Worm (Caenorhabditis elegans) whole organism, L1 larva: ENCODE data around the gene nhr-88.

Experiments
- C04F5.9 ChIP-seq: sonication (generic microtip); optimal IDR thresholded peaks from 2 replicates; lab custom pipeline; 2016; ENCODE audit warnings: missing genetic modification characterization, missing compliant biosample characterization
- C34B4.2 ChIP-seq: sonication (generic microtip); optimal IDR thresholded peaks from 2 replicates; lab custom pipeline; 2017; ENCODE audit warnings: mild to moderate bottlenecking, missing genetic modification characterization, missing compliant biosample characterization
- ama-1 ChIP-seq: fragments of 150-350 bp; optimal IDR thresholded peaks from 2 replicates; lab custom pipeline; 2014
- ceh-63 ChIP-seq: fragments of 200-800 bp; sonication (Bioruptor generic); optimal IDR thresholded peaks from 2 replicates; lab custom pipeline; 2018; ENCODE audit warnings: mild to moderate bottlenecking, missing genetic modification characterization, missing compliant biosample characterization
- ceh-90 ChIP-seq: sonication (generic microtip); optimal IDR thresholded peaks from 2 replicates; lab custom pipeline; 2016; ENCODE audit warnings: missing genetic modification characterization, missing compliant biosample characterization
- dpl-1 ChIP-seq, 3 experiments: fragments of 150-350 bp in 2 of 3; sonication (generic microtip) in 1 of 3; optimal IDR thresholded peaks; 2 replicates each; lab custom pipeline; 2014 to 2017; ENCODE audit warnings: missing biosample characterization in 3 of 3, missing genetic modification characterization in 3 of 3, missing genetic modification reagents in 3 of 3
- efl-3 ChIP-seq: fragments of 200-800 bp; sonication (Bioruptor generic); optimal IDR thresholded peaks from 2 replicates; lab custom pipeline; 2018; ENCODE audit warnings: mild to moderate bottlenecking, missing genetic modification characterization, missing compliant biosample characterization
- elt-2 ChIP-seq: sonication (generic microtip); optimal IDR thresholded peaks from 2 replicates; lab custom pipeline; 2016; ENCODE audit warnings: missing genetic modification characterization, mild to moderate bottlenecking, inconsistent platforms, missing compliant biosample characterization, missing genetic modification reagents
- elt-3 ChIP-seq, 6 experiments: fragments of 150-350 bp in 1 of 6; sonication (generic microtip); optimal IDR thresholded peaks; 2 replicates each; lab custom pipeline; 2017 to 2018; ENCODE audit warnings: missing biosample characterization in 6 of 6, missing genetic modification characterization in 6 of 6, inconsistent platforms in 1 of 6
- fkh-10 ChIP-seq: sonication (generic microtip); optimal IDR thresholded peaks from 2 replicates; lab custom pipeline; 2017; ENCODE audit warnings: missing biosample characterization, missing genetic modification reagents, missing genetic modification characterization
- fkh-4 ChIP-seq: sonication (generic microtip); optimal IDR thresholded peaks from 2 replicates; lab custom pipeline; 2016; ENCODE audit warnings: missing compliant biosample characterization, missing genetic modification characterization, borderline replicate concordance
- fkh-8 ChIP-seq: sonication (generic microtip); optimal IDR thresholded peaks from 2 replicates; lab custom pipeline; 2016; ENCODE audit warnings: mild to moderate bottlenecking, missing genetic modification characterization, missing compliant biosample characterization
- hlh-17 ChIP-seq: fragments of 200-800 bp; sonication (Bioruptor generic); optimal IDR thresholded peaks from 2 replicates; lab custom pipeline; 2018; ENCODE audit warnings: missing genetic modification characterization, mild to moderate bottlenecking, missing compliant biosample characterization, moderate library complexity, borderline replicate concordance
- hpl-2 ChIP-seq: fragments of 150-350 bp; optimal IDR thresholded peaks from 2 replicates; lab custom pipeline; 2014; ENCODE audit warnings: missing biosample characterization, missing genetic modification reagents, missing genetic modification characterization
- irx-1 ChIP-seq: sonication (generic microtip); optimal IDR thresholded peaks from 2 replicates; lab custom pipeline; 2016; ENCODE audit warnings: missing genetic modification characterization, missing compliant biosample characterization
- isw-1 ChIP-seq: fragments of 200-800 bp; sonication (Bioruptor generic); IDR thresholded peaks from 2 replicates; pipeline ENCODE4 v1.3.6; 2022; ENCODE audit warnings: missing genetic modification characterization, missing compliant biosample characterization
- lin-15B ChIP-seq: fragments of 150-350 bp; sonication (generic microtip); optimal IDR thresholded peaks from 3 replicates; lab custom pipeline; 2014; ENCODE audit warnings: missing biosample characterization, missing genetic modification characterization
- lin-35 ChIP-seq, 2 experiments: fragments of 150-350 bp; optimal IDR thresholded peaks; 2 replicates each; lab custom pipeline; 2014; ENCODE audit warnings: missing biosample characterization in 2 of 2, missing genetic modification characterization in 2 of 2, missing genetic modification reagents in 2 of 2
- lir-3 ChIP-seq: sonication (generic microtip); optimal IDR thresholded peaks from 2 replicates; lab custom pipeline; 2016; ENCODE audit warnings: mild to moderate bottlenecking, missing genetic modification characterization, moderate library complexity, missing compliant biosample characterization; ENCODE audit not compliant: poor library complexity
- mab-9 ChIP-seq: fragments of 200-800 bp; sonication (Bioruptor generic); IDR thresholded peaks from 2 replicates; pipeline ENCODE4 v1.3.6; 2022; ENCODE audit warnings: missing genetic modification reagents, missing genetic modification characterization, missing compliant biosample characterization
- mef-2 ChIP-seq: fragments of 150-350 bp; optimal IDR thresholded peaks from 2 replicates; lab custom pipeline; 2014; ENCODE audit warnings: missing biosample characterization, missing genetic modification characterization
- mep-1 ChIP-seq: fragments of 150-350 bp; optimal IDR thresholded peaks from 2 replicates; lab custom pipeline; 2014; ENCODE audit warnings: missing biosample characterization, missing genetic modification characterization
- nhr-19 ChIP-seq: fragments of 200-800 bp; sonication (Bioruptor generic); conservative IDR thresholded peaks from 2 replicates; pipeline ENCODE4 v1.3.6; 2022; ENCODE audit warnings: missing genetic modification characterization, missing compliant biosample characterization
- nhr-28 ChIP-seq: fragments of 150-350 bp; optimal IDR thresholded peaks from 2 replicates; lab custom pipeline; 2014; ENCODE audit warnings: missing biosample characterization, missing genetic modification characterization
- nhr-47 ChIP-seq: sonication (generic microtip); optimal IDR thresholded peaks from 2 replicates; lab custom pipeline; 2016; ENCODE audit warnings: mild to moderate bottlenecking, missing genetic modification characterization, moderate library complexity, missing compliant biosample characterization
- nhr-77 ChIP-seq: fragments of 150-350 bp; optimal IDR thresholded peaks from 2 replicates; lab custom pipeline; 2014; ENCODE audit warnings: missing biosample characterization, missing genetic modification characterization
- nhr-84 ChIP-seq: sonication (generic microtip); optimal IDR thresholded peaks from 2 replicates; lab custom pipeline; 2017; ENCODE audit warnings: missing biosample characterization, missing genetic modification characterization
- pag-3 ChIP-seq: sonication (generic microtip); optimal IDR thresholded peaks from 2 replicates; lab custom pipeline; 2017; ENCODE audit warnings: missing genetic modification characterization, mild to moderate bottlenecking, missing compliant biosample characterization, antibody characterized with exemption, borderline replicate concordance; ENCODE audit not compliant: insufficient read depth
- snu-23 ChIP-seq: sonication (generic microtip); optimal IDR thresholded peaks from 2 replicates; lab custom pipeline; 2016; ENCODE audit warnings: missing genetic modification characterization, missing compliant biosample characterization
- swsn-7 ChIP-seq: sonication (generic microtip); optimal IDR thresholded peaks from 2 replicates; lab custom pipeline; 2016; ENCODE audit warnings: missing genetic modification characterization, missing compliant biosample characterization
- tlp-1 ChIP-seq: fragments of 150-350 bp; optimal IDR thresholded peaks from 2 replicates; lab custom pipeline; 2014; ENCODE audit warnings: missing biosample characterization, missing genetic modification characterization
- unc-130 ChIP-seq: fragments of 150-350 bp; optimal IDR thresholded peaks from 2 replicates; lab custom pipeline; 2017; ENCODE audit warnings: missing biosample characterization, missing genetic modification characterization, inconsistent platforms
- unc-62 ChIP-seq: fragments of 150-350 bp; optimal IDR thresholded peaks from 2 replicates; lab custom pipeline; 2014; ENCODE audit warnings: missing biosample characterization, missing genetic modification reagents, missing genetic modification characterization
- unc-86 ChIP-seq: sonication (generic microtip); optimal IDR thresholded peaks from 2 replicates; lab custom pipeline; 2016; ENCODE audit warnings: missing genetic modification characterization, missing compliant biosample characterization
- unc-98 ChIP-seq: fragments of 200-800 bp; sonication (Bioruptor generic); IDR thresholded peaks from 2 replicates; pipeline ENCODE4 v1.3.6; 2022; ENCODE audit warnings: missing genetic modification characterization, missing compliant biosample characterization
- vab-15 ChIP-seq: sonication (generic microtip); optimal IDR thresholded peaks from 2 replicates; lab custom pipeline; 2017; ENCODE audit warnings: missing genotype, mild to moderate bottlenecking, missing genetic modification characterization, missing compliant biosample characterization
- xbp-1 ChIP-seq: sonication (generic microtip); optimal IDR thresholded peaks from 2 replicates; lab custom pipeline; 2016; ENCODE audit warnings: missing genetic modification characterization, missing compliant biosample characterization
- zag-1 ChIP-seq: fragments of 150-350 bp; optimal IDR thresholded peaks from 2 replicates; lab custom pipeline; 2014; ENCODE audit warnings: missing biosample characterization, missing genetic modification characterization
- ztf-11 ChIP-seq, 2 experiments: sonication (generic microtip); optimal IDR thresholded peaks; 2 replicates each; lab custom pipeline; 2016 to 2017; ENCODE audit warnings: missing genetic modification characterization in 2 of 2, missing biosample characterization in 1 of 2, missing compliant biosample characterization in 1 of 2

The nhr-88 gene

ce11 chrII:2996721-2997120 lies 20.3 kb downstream of the nhr-88 start, which contains the start of gene lido-8:
Gene lido-8, plus strand, starts transcription at chrII:2997021.
- no peak for TF ChIP-seq snu-23 (GFP tag; lab: Kevin White, UChicago)
- no peak for TF ChIP-seq elt-2 (tag; lab: Kevin White, UChicago)
- no peak for TF ChIP-seq hpl-2 (GFP tag; lab: Kevin White, UChicago)
- TF ChIP-seq unc-130 (tag; lab: Kevin White, UChicago) = no peak
- TF ChIP-seq nhr-84 (tag; lab: Kevin White, UChicago) = no peak

- TF ChIP-seq tlp-1 (tag; lab: Kevin White, UChicago) (no peak), nhr-28 (tag; lab: Kevin White, UChicago) (no peak), fkh-10 (GFP tag; lab: Kevin White, UChicago) (no peak), mef-2 (tag; lab: Kevin White, UChicago) (no peak), isw-1 (GFP tag; lab: Robert Waterston, UW) (no peak), xbp-1 (tag; lab: Kevin White, UChicago) (no peak), nhr-77 (no peak), mep-1 (no peak), elt-3 (tag; optimal IDR thresholded peaks at IDR 0.05; lab: Kevin White, UChicago) (no peak), efl-3 (GFP tag; lab: Kevin White, UChicago) (no peak), irx-1 (no peak), C34B4.2 (tag; lab: Kevin White, UChicago) (no peak), lin-15B (tag; lab: Kevin White, UChicago) (no peak), nhr-47 (tag; lab: Kevin White, UChicago) (no peak), fkh-8 (tag; lab: Kevin White, UChicago) (no peak), dpl-1 (GFP tag; optimal IDR thresholded peaks at IDR 0.05; lab: Kevin White, UChicago) (no peak), pag-3 (tag; lab: Kevin White, UChicago) (no peak), lir-3 (tag; lab: Kevin White, UChicago) (no peak)
These were observed 21.5 kb downstream of the nhr-88 start for ce11 chrII:2997828-2998441.

DNA sequence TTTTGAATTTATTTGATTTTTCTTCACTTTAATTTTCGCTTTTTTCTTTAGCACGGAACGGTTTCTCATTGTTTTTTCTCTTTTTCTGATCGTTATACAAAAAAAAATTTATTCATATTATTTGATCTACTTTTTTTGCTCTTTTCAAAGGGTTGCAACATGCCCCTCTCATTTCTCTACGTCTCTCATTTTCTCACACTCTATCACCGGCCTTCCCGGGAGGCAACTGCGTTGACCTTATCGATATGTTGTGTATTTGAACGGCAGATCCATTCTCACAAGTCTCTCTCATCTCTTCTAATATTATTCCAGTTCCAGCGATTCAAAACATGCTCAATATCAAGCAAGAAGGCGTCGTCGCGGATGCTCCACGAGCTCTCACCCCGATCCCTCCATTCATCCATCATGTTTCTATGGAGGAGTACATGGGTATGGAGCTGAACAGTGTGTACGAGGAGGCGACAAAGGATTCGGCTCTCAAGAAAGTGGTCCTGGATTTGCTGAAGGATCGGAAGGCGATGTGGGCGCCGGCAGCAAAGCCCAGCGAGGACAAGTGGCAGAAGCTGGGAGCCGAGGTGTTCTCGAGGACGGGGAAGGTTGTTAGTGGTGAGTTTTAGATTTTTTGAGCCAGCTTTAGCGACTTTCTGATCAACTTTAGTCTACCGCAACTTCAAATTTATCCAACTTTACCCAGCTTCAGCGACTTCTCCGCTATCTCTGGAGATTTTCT lies 24.3 kb downstream of the nhr-88 start, which contains the start of gene lido-9:
Gene lido-9 (plus strand): TSS at position 234 of the 730 bp plus-strand sequence.
- no peak for TF ChIP-seq lin-35 (GFP tag; optimal IDR thresholded peaks at IDR 0.05; lab: Kevin White, UChicago)
- TF ChIP-seq hlh-17 (GFP tag; lab: Kevin White, UChicago) = no peak
- no peak for TF ChIP-seq unc-86 (tag; lab: Kevin White, UChicago)
- no peak for TF ChIP-seq isw-1 (GFP tag; lab: Robert Waterston, UW)
- TF ChIP-seq irx-1 = no peak
- TF ChIP-seq xbp-1 (tag; lab: Kevin White, UChicago) = no peak
- TF ChIP-seq ama-1 (lab: Kevin White, UChicago) = no peak
- no peak for TF ChIP-seq mab-9
- no peak for TF ChIP-seq zag-1 (tag; lab: Kevin White, UChicago)
- no peak for TF ChIP-seq ceh-90 (tag; lab: Kevin White, UChicago)
- TF ChIP-seq nhr-77 = no peak
- TF ChIP-seq C04F5.9 (tag; lab: Kevin White, UChicago) = no peak
- no peak for TF ChIP-seq nhr-19 (GFP tag; lab: Robert Waterston, UW)
- no peak for TF ChIP-seq unc-62 (GFP tag; lab: Kevin White, UChicago)
- TF ChIP-seq unc-98 (GFP tag; lab: Robert Waterston, UW) = no peak
- no peak for TF ChIP-seq swsn-7 (tag; lab: Kevin White, UChicago)
- no peak for TF ChIP-seq ztf-11 (tag; optimal IDR thresholded peaks at IDR 0.05; lab: Kevin White, UChicago)
- no peak for TF ChIP-seq vab-15
- TF ChIP-seq ceh-63 (GFP tag; lab: Kevin White, UChicago) = no peak
- no peak for TF ChIP-seq fkh-4 (tag; lab: Kevin White, UChicago)
